Worm (Caenorhabditis elegans): ENCODE results near the gene M01H9.2.

DNA sequence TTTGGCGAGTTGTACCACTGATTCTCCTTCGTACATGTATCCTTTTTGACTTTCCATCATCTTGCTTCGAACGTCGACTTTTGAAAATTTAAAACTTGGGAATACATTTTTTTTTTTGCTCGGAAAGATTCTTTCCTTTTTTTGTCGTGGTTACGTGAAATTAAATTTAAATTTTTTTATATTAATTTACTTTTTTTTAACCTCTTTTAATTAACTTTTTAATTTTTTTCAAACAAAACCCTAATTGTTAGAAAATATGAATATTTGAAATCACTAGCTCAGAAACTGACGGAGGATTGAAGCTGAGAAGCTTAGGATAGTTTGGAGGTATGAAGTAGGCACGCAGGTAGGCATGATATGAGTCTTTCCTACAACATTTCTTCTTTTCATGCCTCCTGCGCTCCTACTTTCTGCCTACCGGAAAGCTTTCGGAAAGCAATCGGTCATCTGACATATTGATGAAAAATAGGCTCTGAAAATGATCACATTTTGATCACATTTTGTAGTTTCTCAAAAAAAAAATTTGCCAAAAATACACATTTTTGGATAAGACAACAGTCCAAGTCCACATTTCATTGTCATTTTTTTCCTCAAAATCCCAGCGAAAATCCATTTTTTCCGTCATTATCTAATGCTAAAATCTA is 28.5 kb downstream of the M01H9.2 start, which contains the start of the genes R08C7.8 and R08C7.4:
- no peak for TF ChIP-seq ets-4 (GFP tag; optimal IDR thresholded peaks at IDR 0.05)
- TF ChIP-seq lin-35 (GFP tag; optimal IDR thresholded peaks at IDR 0.05), result no peak
- TF ChIP-seq nhr-80 (tag; optimal IDR thresholded peaks at IDR 0.05), result no peak
- TF ChIP-seq dox-1 (GFP tag; IDR thresholded peaks at IDR 0.05), result no peak
- no peak for TF ChIP-seq ztf-26 (tag; optimal IDR thresholded peaks at IDR 0.05)
- TF ChIP-seq mcd-1 (GFP tag; IDR thresholded peaks at IDR 0.05), result no peak
- TF ChIP-seq nfya-1 (tag; optimal IDR thresholded peaks at IDR 0.05; ENCODE audit: borderline replicate concordance, insufficient read depth), result no peak
- no peak for TF ChIP-seq nfya-2 (GFP tag; IDR thresholded peaks at IDR 0.05)
- no peak for TF ChIP-seq snpc-4 (GFP tag; optimal IDR thresholded peaks at IDR 0.05)
- no peak for TF ChIP-seq snpc-4 (tag; optimal IDR thresholded peaks at IDR 0.05)
- TF ChIP-seq B0035.1 (tag; optimal IDR thresholded peaks at IDR 0.05), result no peak
- no peak for TF ChIP-seq hlh-26 (GFP tag; conservative IDR thresholded peaks at IDR 0.05)
